Worm (Caenorhabditis elegans) whole organism, L2 larva: ENCODE measurements around the gene fbxb-57.

ENCODE experiments used
- C34F6.9 ChIP-seq: fragments of 150-350 bp; optimal IDR thresholded peaks from 2 replicates; lab custom pipeline; 2014; ENCODE audit warnings: missing biosample characterization, missing genetic modification characterization
- Y55F3AM.14 ChIP-seq: fragments of 200-800 bp; sonication (Bioruptor generic); optimal IDR thresholded peaks from 2 replicates; lab custom pipeline; 2018; ENCODE audit warnings: mild to moderate bottlenecking, missing genetic modification characterization, missing compliant biosample characterization
- ZK546.5 ChIP-seq: sonication (generic microtip); optimal IDR thresholded peaks from 2 replicates; lab custom pipeline; 2017; ENCODE audit warnings: missing biosample characterization, missing genetic modification characterization
- aly-2 ChIP-seq: fragments of 150-350 bp; optimal IDR thresholded peaks from 2 replicates; lab custom pipeline; 2014; ENCODE audit warnings: missing biosample characterization, missing genetic modification characterization
- egl-27 ChIP-seq: sonication (generic microtip); optimal IDR thresholded peaks from 3 replicates; lab custom pipeline; 2017; ENCODE audit warnings: missing biosample characterization, missing genetic modification reagents, missing genetic modification characterization
- elt-3 ChIP-seq: sonication (generic microtip); optimal IDR thresholded peaks from 2 replicates; lab custom pipeline; 2017; ENCODE audit warnings: missing biosample characterization, missing genetic modification characterization
- fos-1 ChIP-seq: fragments of 150-350 bp; optimal IDR thresholded peaks from 2 replicates; lab custom pipeline; 2014; ENCODE audit warnings: missing biosample characterization, missing genetic modification characterization
- nhr-10 ChIP-seq: sonication (generic microtip); optimal IDR thresholded peaks from 2 replicates; lab custom pipeline; 2017; ENCODE audit warnings: missing biosample characterization, missing genetic modification characterization
- nhr-12 ChIP-seq: fragments of 150-350 bp; optimal IDR thresholded peaks from 2 replicates; lab custom pipeline; 2014; ENCODE audit warnings: missing biosample characterization, missing genetic modification characterization
- skn-1 ChIP-seq: sonication (generic microtip); optimal IDR thresholded peaks from 2 replicates; lab custom pipeline; 2017; ENCODE audit warnings: missing biosample characterization, missing genetic modification characterization
- unc-55 ChIP-seq: fragments of 150-350 bp; sonication (generic microtip); optimal IDR thresholded peaks from 3 replicates; lab custom pipeline; 2014; ENCODE audit warnings: missing biosample characterization, missing genetic modification reagents, missing genetic modification characterization
- unc-62 ChIP-seq: fragments of 150-350 bp; optimal IDR thresholded peaks from 2 replicates; lab custom pipeline; 2014; ENCODE audit warnings: missing biosample characterization, missing genetic modification reagents, missing genetic modification characterization
- ztf-4 ChIP-seq: fragments of 150-350 bp; optimal IDR thresholded peaks from 2 replicates; lab custom pipeline; 2014; ENCODE audit warnings: missing biosample characterization, missing genetic modification characterization

ce11 chrV:19297510-19297909, 9.0 kb downstream of the fbxb-57 start, which contains the start of gene fbxb-60:
- TF ChIP-seq nhr-12 (tag; lab: Kevin White, UChicago) (no peak), Y55F3AM.14 (GFP tag; lab: Kevin White, UChicago) (no peak), unc-55 (GFP tag; lab: Kevin White, UChicago) (no peak), ztf-4 (no peak), fos-1 (tag; lab: Kevin White, UChicago) (no peak), aly-2 (no peak), ZK546.5 (tag; lab: Kevin White, UChicago) (no peak), skn-1 (tag; lab: Kevin White, UChicago) (no peak), nhr-10 (tag; lab: Kevin White, UChicago) (no peak), unc-62 (GFP tag; lab: Kevin White, UChicago) (no peak), C34F6.9 (no peak), egl-27 (tag; lab: Kevin White, UChicago) (no peak), elt-3 (tag; lab: Kevin White, UChicago) (no peak)
